Worm (Caenorhabditis elegans) whole organism, young adult: ENCODE measurements around the gene F14H3.14.

Source experiments
- B0035.1 ChIP-seq: sonication (generic microtip); optimal IDR thresholded peaks from 2 replicates; lab custom pipeline; 2016; ENCODE audit warnings: missing genetic modification characterization, mild to moderate bottlenecking, missing compliant biosample characterization, missing genotype, missing genetic modification reagents
- B0336.3 ChIP-seq: fragments of 200-800 bp; sonication (Bioruptor generic); IDR thresholded peaks from 2 replicates; pipeline ENCODE4 v1.3.6; 2022; ENCODE audit warnings: missing genetic modification characterization, missing compliant biosample characterization
- C06A6.2 ChIP-seq: fragments of 200-800 bp; sonication (Bioruptor generic); conservative IDR thresholded peaks from 2 replicates; pipeline ENCODE4 v1.3.6; 2022; ENCODE audit warnings: missing genetic modification characterization, missing compliant biosample characterization
- F10E7.11 ChIP-seq: sonication (generic microtip); optimal IDR thresholded peaks from 2 replicates; lab custom pipeline; 2017; ENCODE audit warnings: mild to moderate bottlenecking, missing genetic modification characterization, moderate library complexity, missing compliant biosample characterization
- F22D6.2 ChIP-seq: sonication (generic microtip); optimal IDR thresholded peaks from 2 replicates; lab custom pipeline; 2016; ENCODE audit warnings: mild to moderate bottlenecking, missing genetic modification characterization, missing compliant biosample characterization
- F23B12.7 ChIP-seq: sonication (generic microtip); optimal IDR thresholded peaks from 2 replicates; lab custom pipeline; 2017; ENCODE audit warnings: missing genetic modification characterization, mild to moderate bottlenecking, missing compliant biosample characterization, antibody characterized with exemption, moderate library complexity; ENCODE audit not compliant: insufficient read depth
- F57A8.1 ChIP-seq: fragments of 200-800 bp; sonication (Bioruptor generic); optimal IDR thresholded peaks from 2 replicates; lab custom pipeline; 2018; ENCODE audit warnings: mild to moderate bottlenecking, missing genetic modification characterization, moderate library complexity, missing compliant biosample characterization
- T07F8.4 ChIP-seq: sonication (generic microtip); optimal IDR thresholded peaks from 2 replicates; lab custom pipeline; 2016; ENCODE audit warnings: mild to moderate bottlenecking, missing genetic modification characterization, moderate library complexity, missing compliant biosample characterization
- aptf-2 ChIP-seq: fragments of 200-800 bp; sonication (Bioruptor generic); conservative IDR thresholded peaks from 2 replicates; pipeline ENCODE4 v1.3.6; 2022; ENCODE audit warnings: missing genetic modification reagents, missing genetic modification characterization, missing compliant biosample characterization
- athp-1 ChIP-seq: sonication (generic microtip); optimal IDR thresholded peaks from 2 replicates; lab custom pipeline; 2017; ENCODE audit warnings: mild to moderate bottlenecking, missing genetic modification characterization, missing compliant biosample characterization
- cebp-1 ChIP-seq, 2 experiments: fragments of 200-800 bp in 1 of 2; sonication (Bioruptor generic) in 1 of 2; sonication (generic microtip) in 1 of 2; IDR thresholded peaks in 1 of 2; optimal IDR thresholded peaks in 1 of 2; 2 replicates each; pipeline versions ENCODE4 v1.3.6 to Lab custom; 2017 to 2022; ENCODE audit warnings: missing compliant biosample characterization in 2 of 2, missing genetic modification characterization in 2 of 2, mild to moderate bottlenecking in 1 of 2, missing genetic modification reagents in 1 of 2, moderate library complexity in 1 of 2
- ceh-100 ChIP-seq: fragments of 200-800 bp; sonication (Bioruptor generic); IDR thresholded peaks from 2 replicates; pipeline ENCODE4 v1.3.6; 2022; ENCODE audit warnings: missing genetic modification reagents, missing genetic modification characterization, missing compliant biosample characterization
- ceh-27 ChIP-seq: fragments of 200-800 bp; sonication (Bioruptor generic); optimal IDR thresholded peaks from 2 replicates; lab custom pipeline; 2018; ENCODE audit warnings: mild to moderate bottlenecking, missing genetic modification characterization, moderate library complexity, missing compliant biosample characterization
- ceh-58 ChIP-seq: fragments of 200-800 bp; sonication (Bioruptor generic); IDR thresholded peaks from 2 replicates; pipeline ENCODE4 v1.3.6; 2022; ENCODE audit warnings: missing genetic modification characterization, missing compliant biosample characterization
- ceh-79 ChIP-seq: sonication (generic microtip); optimal IDR thresholded peaks from 2 replicates; lab custom pipeline; 2017; ENCODE audit warnings: mild to moderate bottlenecking, missing genetic modification characterization, missing compliant biosample characterization
- ceh-91 ChIP-seq: fragments of 200-800 bp; sonication (Bioruptor generic); IDR thresholded peaks from 2 replicates; pipeline ENCODE4 v1.3.6; 2022; ENCODE audit warnings: missing genetic modification reagents, missing genetic modification characterization, missing compliant biosample characterization
- chd-7 ChIP-seq: sonication (generic microtip); optimal IDR thresholded peaks from 2 replicates; lab custom pipeline; 2016; ENCODE audit warnings: mild to moderate bottlenecking, missing genetic modification characterization, moderate library complexity, missing compliant biosample characterization
- efl-1 ChIP-seq: fragments of 150-350 bp; optimal IDR thresholded peaks from 2 replicates; lab custom pipeline; 2014; ENCODE audit warnings: missing biosample characterization, missing genetic modification reagents, missing genetic modification characterization
- egl-18 ChIP-seq: fragments of 200-800 bp; sonication (Bioruptor generic); IDR thresholded peaks from 2 replicates; pipeline ENCODE4 v1.3.6; 2022; ENCODE audit warnings: missing genetic modification reagents, missing genetic modification characterization, missing compliant biosample characterization
- egl-44 ChIP-seq: fragments of 200-800 bp; sonication (Bioruptor generic); IDR thresholded peaks from 2 replicates; pipeline ENCODE4 v1.3.6; 2022; ENCODE audit warnings: missing genetic modification reagents, missing genetic modification characterization, missing compliant biosample characterization
- hlh-12 ChIP-seq: sonication (generic microtip); optimal IDR thresholded peaks from 2 replicates; lab custom pipeline; 2016; ENCODE audit warnings: missing genetic modification characterization, missing compliant biosample characterization
- hmg-1.2 ChIP-seq: fragments of 200-800 bp; sonication (Bioruptor generic); IDR thresholded peaks from 2 replicates; pipeline ENCODE4 v1.3.6; 2022; ENCODE audit warnings: missing genetic modification reagents, missing genetic modification characterization, missing compliant biosample characterization
- hmg-20 ChIP-seq: fragments of 200-800 bp; sonication (Bioruptor generic); IDR thresholded peaks from 2 replicates; pipeline ENCODE4 v1.3.6; 2022; ENCODE audit warnings: missing genetic modification reagents, missing genetic modification characterization, missing compliant biosample characterization
- hsf-1 ChIP-seq: fragments of 200-800 bp; sonication (Bioruptor generic); IDR thresholded peaks from 2 replicates; pipeline ENCODE4 v1.3.6; 2022; ENCODE audit warnings: missing genetic modification reagents, missing genetic modification characterization, missing compliant biosample characterization
- let-526 ChIP-seq: fragments of 200-800 bp; sonication (Bioruptor generic); IDR thresholded peaks from 2 replicates; pipeline ENCODE4 v1.3.6; 2022; ENCODE audit warnings: missing genetic modification reagents, missing genetic modification characterization, missing compliant biosample characterization
- let-607 ChIP-seq, 2 experiments: fragments of 200-800 bp in 1 of 2; sonication (Bioruptor generic) in 1 of 2; sonication (generic microtip) in 1 of 2; optimal IDR thresholded peaks; 2 replicates each; lab custom pipeline; 2016 to 2018; ENCODE audit warnings: mild to moderate bottlenecking in 2 of 2, missing compliant biosample characterization in 2 of 2, missing genetic modification characterization in 2 of 2, moderate library complexity in 2 of 2, missing genotype in 1 of 2
- lin-26 ChIP-seq: fragments of 200-800 bp; sonication (Bioruptor generic); IDR thresholded peaks from 2 replicates; pipeline ENCODE4 v1.3.6; 2022; ENCODE audit warnings: missing genetic modification reagents, missing genetic modification characterization, missing compliant biosample characterization
- lir-1 ChIP-seq: fragments of 200-800 bp; sonication (Bioruptor generic); conservative IDR thresholded peaks from 2 replicates; pipeline ENCODE4 v1.3.6; 2022; ENCODE audit warnings: missing genetic modification reagents, missing genetic modification characterization, missing compliant biosample characterization
- lsy-27 ChIP-seq: sonication (generic microtip); optimal IDR thresholded peaks from 2 replicates; lab custom pipeline; 2017; ENCODE audit warnings: missing genetic modification characterization, mild to moderate bottlenecking, missing compliant biosample characterization, antibody characterized with exemption, missing genotype, borderline replicate concordance; ENCODE audit not compliant: insufficient read depth
- mes-4 ChIP-seq: sonication (generic microtip); optimal IDR thresholded peaks from 2 replicates; lab custom pipeline; 2016; ENCODE audit warnings: missing genotype, missing genetic modification characterization, missing compliant biosample characterization
- nfya-2 ChIP-seq: fragments of 200-800 bp; sonication (Bioruptor generic); IDR thresholded peaks from 2 replicates; pipeline ENCODE4 v1.3.6; 2022; ENCODE audit warnings: missing genetic modification reagents, missing genetic modification characterization, missing compliant biosample characterization
- nhr-80 ChIP-seq: sonication (generic microtip); optimal IDR thresholded peaks from 2 replicates; lab custom pipeline; 2016; ENCODE audit warnings: missing genetic modification characterization, missing compliant biosample characterization
- nhr-90 ChIP-seq: sonication (generic microtip); optimal IDR thresholded peaks from 2 replicates; lab custom pipeline; 2016; ENCODE audit warnings: missing genotype, mild to moderate bottlenecking, missing genetic modification characterization, missing compliant biosample characterization
- pbrm-1 ChIP-seq: fragments of 200-800 bp; sonication (Bioruptor generic); IDR thresholded peaks from 2 replicates; pipeline ENCODE4 v1.3.6; 2022; ENCODE audit warnings: missing genetic modification reagents, missing genetic modification characterization, missing compliant biosample characterization
- rcor-1 ChIP-seq: fragments of 200-800 bp; sonication (Bioruptor generic); IDR thresholded peaks from 2 replicates; pipeline ENCODE4 v1.3.6; 2022; ENCODE audit warnings: missing genetic modification reagents, missing genetic modification characterization, missing compliant biosample characterization
- snpc-1.1 ChIP-seq: sonication (generic microtip); optimal IDR thresholded peaks from 2 replicates; lab custom pipeline; 2017; ENCODE audit warnings: missing genetic modification characterization, mild to moderate bottlenecking, missing compliant biosample characterization, antibody characterized with exemption, moderate library complexity, missing genotype, missing genetic modification reagents; ENCODE audit not compliant: insufficient read depth
- snpc-1.3 ChIP-seq: sonication (generic microtip); optimal IDR thresholded peaks from 2 replicates; lab custom pipeline; 2017; ENCODE audit warnings: missing genetic modification characterization, mild to moderate bottlenecking, missing compliant biosample characterization, antibody characterized with exemption, moderate library complexity, missing genotype, missing genetic modification reagents; ENCODE audit not compliant: insufficient read depth
- snpc-4 ChIP-seq, 5 experiments: fragments of 150-350 bp in 1 of 5; sonication (generic microtip) in 4 of 5; optimal IDR thresholded peaks; 2 replicates each; lab custom pipeline; 2014 to 2018; ENCODE audit warnings: missing genetic modification characterization in 5 of 5, missing biosample characterization in 3 of 5, antibody characterized with exemption in 2 of 5, mild to moderate bottlenecking in 2 of 5, missing compliant biosample characterization in 2 of 5, missing genotype in 2 of 5, moderate library complexity in 2 of 5, missing genetic modification reagents in 1 of 5
- tbp1 ChIP-seq: fragments of 200-800 bp; sonication (Bioruptor generic); optimal IDR thresholded peaks from 2 replicates; lab custom pipeline; 2018; ENCODE audit warnings: mild to moderate bottlenecking, missing genetic modification characterization, missing compliant biosample characterization
- xnd-1 ChIP-seq: sonication (generic microtip); optimal IDR thresholded peaks from 2 replicates; lab custom pipeline; 2016; ENCODE audit warnings: missing genotype, missing genetic modification reagents, missing genetic modification characterization, missing compliant biosample characterization

F14H3.14 gene

DNA sequence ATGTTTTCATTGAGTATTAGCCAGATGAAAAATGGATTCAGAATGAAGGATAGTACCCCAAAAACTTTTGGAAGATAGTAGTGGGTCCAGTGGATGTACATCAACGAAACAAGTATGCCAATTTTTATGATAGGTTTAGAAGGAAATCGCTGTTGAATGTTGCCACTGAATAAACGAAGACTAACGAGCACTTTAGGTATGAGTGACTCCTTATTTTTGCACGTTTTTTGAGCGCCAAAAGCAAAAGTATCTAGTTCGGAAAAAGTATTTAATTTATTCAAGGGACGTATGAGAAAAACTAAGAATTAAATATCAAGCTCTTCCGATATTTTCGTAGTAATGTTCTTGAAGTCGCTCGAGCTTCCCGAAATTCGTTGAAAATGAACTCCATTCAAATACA, 11.2 kb upstream of the F14H3.14 start, which contains the start of gene srj-10:
TSS of gene srj-10 (minus strand) at position 101 of the 400 bp plus-strand sequence.
- TF ChIP-seq F57A8.1 (no peak), cebp-1 (GFP tag; IDR thresholded peaks at IDR 0.05; lab: Robert Waterston, UW) (no peak), cebp-1 (tag; optimal IDR thresholded peaks at IDR 0.05; lab: Kevin White, UChicago) (no peak), F10E7.11 (tag; lab: Kevin White, UChicago) (no peak), lir-1 (no peak), aptf-2 (no peak), pbrm-1 (GFP tag; lab: Robert Waterston, UW) (no peak)

ce11 chrV:16071167-16071566, 8.5 kb upstream of the F14H3.14 start, which contains the start of gene nhr-176:
nhr-176 (plus strand) TSS chrV:16071325.
- TF ChIP-seq nhr-80 (tag; lab: Kevin White, UChicago) (peak; percentile 38), nfya-2 (GFP tag; lab: Robert Waterston, UW) (no peak)

DNA sequence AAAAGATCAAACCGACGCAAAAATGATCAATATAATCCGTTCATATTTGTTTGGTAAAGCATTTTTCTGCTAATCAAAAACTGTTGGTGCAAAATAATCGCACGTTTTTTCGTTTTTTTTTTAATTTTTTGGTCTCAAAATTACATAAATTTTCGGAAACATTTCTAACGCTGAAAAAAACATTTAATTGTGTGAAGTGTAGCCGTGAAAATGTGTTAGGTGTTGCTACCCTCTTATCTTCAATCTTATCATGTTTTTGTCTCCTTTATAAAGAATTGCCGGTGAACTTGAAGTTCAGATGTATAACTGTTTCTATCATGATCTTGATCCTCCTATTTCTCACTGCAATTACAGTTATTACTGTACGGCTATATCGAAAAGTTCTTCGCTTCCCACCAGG, 6.2 kb upstream of the F14H3.14 start, which contains the start of gene cyp-35D1:
TSS of gene cyp-35D1 (plus strand) at position 301 of the 400 bp plus-strand sequence.
- no peak for TF ChIP-seq nhr-80 (tag; lab: Kevin White, UChicago)
- no peak for TF ChIP-seq ceh-91 (GFP tag; lab: Robert Waterston, UW)
- no peak for TF ChIP-seq hmg-1.2 (GFP tag; lab: Robert Waterston, UW)
- no peak for TF ChIP-seq snpc-1.3
- TF ChIP-seq T07F8.4 (tag; lab: Kevin White, UChicago), result no peak
- no peak for TF ChIP-seq let-526 (GFP tag; lab: Robert Waterston, UW)
- no peak for TF ChIP-seq xnd-1 (tag; lab: Kevin White, UChicago)
- TF ChIP-seq mes-4 (tag; lab: Kevin White, UChicago), result no peak
- TF ChIP-seq athp-1 (tag; lab: Kevin White, UChicago), result no peak
- TF ChIP-seq snpc-4 (GFP tag; optimal IDR thresholded peaks at IDR 0.05; lab: Kevin White, UChicago), result no peak
- no peak for TF ChIP-seq snpc-4 (tag; optimal IDR thresholded peaks at IDR 0.05; lab: Kevin White, UChicago)

DNA sequence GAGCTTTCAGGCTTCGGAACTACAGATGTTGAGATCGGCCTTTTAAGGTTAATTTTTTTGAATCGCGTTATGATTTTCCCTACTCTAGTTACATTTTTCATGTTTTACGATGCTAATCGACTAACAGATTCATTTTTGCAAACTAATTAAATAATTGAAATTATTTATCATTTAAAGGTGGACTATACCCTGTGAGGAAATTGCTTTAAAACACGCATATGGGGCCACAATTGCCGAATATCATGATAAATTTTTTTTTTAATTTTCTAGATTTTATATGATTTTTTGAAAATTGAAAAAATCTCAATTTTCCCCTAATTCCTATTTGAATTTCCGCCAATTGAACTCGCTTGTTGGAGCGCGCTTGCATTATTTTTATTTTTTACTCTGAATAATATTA, 695 bp downstream of the F14H3.14 start, which contains the start of gene fbxa-100:
TSS of gene fbxa-100 (minus strand) at position 101 of the 400 bp plus-strand sequence.
- TF ChIP-seq rcor-1 (GFP tag; lab: Robert Waterston, UW) (no peak), nhr-90 (tag; lab: Kevin White, UChicago) (no peak), let-607 (tag; optimal IDR thresholded peaks at IDR 0.05; lab: Kevin White, UChicago) (no peak), cebp-1 (GFP tag; IDR thresholded peaks at IDR 0.05; lab: Robert Waterston, UW) (no peak), cebp-1 (tag; optimal IDR thresholded peaks at IDR 0.05; lab: Kevin White, UChicago) (no peak), ceh-100 (no peak), ceh-58 (GFP tag; lab: Robert Waterston, UW) (no peak)

DNA sequence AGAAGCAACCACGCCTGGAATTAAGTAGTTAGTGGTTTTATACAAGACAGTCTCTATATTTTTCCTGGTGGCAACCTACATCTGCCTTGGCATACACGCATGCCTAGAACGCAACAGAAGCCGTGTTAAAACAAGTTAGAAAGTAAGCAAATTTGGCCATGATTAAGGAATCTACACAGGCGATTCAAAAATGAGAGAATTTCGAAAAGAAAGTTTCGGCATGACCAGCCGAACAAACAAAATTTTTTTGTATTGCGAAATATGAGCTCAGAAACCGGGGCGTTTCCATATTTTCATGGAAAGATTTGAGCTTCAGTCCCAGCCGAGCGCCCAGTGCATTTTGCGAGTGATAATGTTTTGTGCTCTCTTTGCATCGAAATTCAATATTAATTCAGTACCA, 2.6 kb downstream of the F14H3.14 start, which contains the start of gene F14H3.15:
TSS of gene F14H3.15 (minus strand) at position 101 of the 400 bp plus-strand sequence.
- no peak for TF ChIP-seq B0336.3 (GFP tag; lab: Robert Waterston, UW)
- no peak for TF ChIP-seq lsy-27 (tag; lab: Kevin White, UChicago)
- TF ChIP-seq C06A6.2, result no peak
- TF ChIP-seq efl-1 (GFP tag; lab: Kevin White, UChicago), result no peak
- no peak for TF ChIP-seq let-526 (GFP tag; lab: Robert Waterston, UW)
- no peak for TF ChIP-seq hmg-20
- TF ChIP-seq T07F8.4 (tag; lab: Kevin White, UChicago), result no peak
- TF ChIP-seq hsf-1 (GFP tag; lab: Robert Waterston, UW), result no peak
- no peak for TF ChIP-seq egl-44 (GFP tag; lab: Robert Waterston, UW)
- no peak for TF ChIP-seq snpc-1.1 (tag; lab: Kevin White, UChicago)
- TF ChIP-seq tbp1 (GFP tag; lab: Kevin White, UChicago), result no peak
- TF ChIP-seq B0035.1 (tag; lab: Kevin White, UChicago), result no peak
- no peak for TF ChIP-seq F22D6.2
- no peak for TF ChIP-seq ceh-79 (tag; lab: Kevin White, UChicago)
- no peak for TF ChIP-seq chd-7 (tag; lab: Kevin White, UChicago)
- no peak for TF ChIP-seq lin-26
- no peak for TF ChIP-seq F23B12.7 (tag; lab: Kevin White, UChicago)
- TF ChIP-seq hlh-12 (tag; lab: Kevin White, UChicago), result no peak
- TF ChIP-seq egl-18, result no peak
- no peak for TF ChIP-seq ceh-27 (GFP tag; lab: Kevin White, UChicago)
- TF ChIP-seq, all 124 proteins: peak for 0
